Worm (Caenorhabditis elegans) whole organism, midembryonic: ENCODE results near the gene F20B6.9.
A peak's percentile ranks its signal among the peaks of the same experiment; 100 is the strongest.

ENCODE experiments used
- T22C8.4 ChIP-seq: fragments of 200-800 bp; sonication (Bioruptor generic); IDR thresholded peaks from 2 replicates; pipeline ENCODE4 v1.3.6; 2022; ENCODE audit warnings: missing genetic modification characterization, missing compliant biosample characterization
- cog-1 ChIP-seq: sonication (generic microtip); optimal IDR thresholded peaks from 2 replicates; lab custom pipeline; 2016; ENCODE audit warnings: missing genetic modification characterization, missing compliant biosample characterization
- flt-1 ChIP-seq: fragments of 200-800 bp; sonication (Bioruptor generic); IDR thresholded peaks from 2 replicates; pipeline ENCODE4 v1.3.6; 2022; ENCODE audit warnings: missing genetic modification characterization, missing compliant biosample characterization
- ref-1 ChIP-seq: fragments of 200-800 bp; sonication (Bioruptor generic); conservative IDR thresholded peaks from 2 replicates; pipeline ENCODE4 v1.3.6; 2022; ENCODE audit warnings: missing genetic modification reagents, missing genetic modification characterization, missing compliant biosample characterization
- ztf-23 ChIP-seq: fragments of 200-800 bp; sonication (Bioruptor generic); IDR thresholded peaks from 2 replicates; pipeline ENCODE4 v1.3.6; 2022; ENCODE audit warnings: missing genetic modification reagents, missing genetic modification characterization, missing compliant biosample characterization
- ztf-29 ChIP-seq: fragments of 200-800 bp; sonication (Bioruptor generic); IDR thresholded peaks from 2 replicates; pipeline ENCODE4 v1.3.6; 2022; ENCODE audit warnings: missing genetic modification reagents, missing genetic modification characterization, missing compliant biosample characterization

- TF ChIP-seq cog-1 (tag; lab: Kevin White, UChicago), result no peak
- TF ChIP-seq ztf-23 (GFP tag; lab: Robert Waterston, UW), result 0 out of 2 replicates have a peak, but pooled peaks have one; percentile 26
- 0 out of 2 replicates have a peak, but pooled peaks have one; percentile 17 for TF ChIP-seq flt-1 (GFP tag; lab: Robert Waterston, UW)
- no peak for TF ChIP-seq ref-1 (GFP tag; lab: Robert Waterston, UW)
- TF ChIP-seq T22C8.4 (GFP tag; lab: Robert Waterston, UW), result no peak
- no peak for TF ChIP-seq ztf-29 (GFP tag; lab: Robert Waterston, UW)
Observed at ce11 chrX:4222200-4222599, 14.9 kb upstream of the F20B6.9 start.
